Fruit fly (Drosophila melanogaster): ENCODE results near the gene ems.

The ems gene

dm6 chr3R:13915646-13916045, 14.0 kb downstream of the ems start (continued):
- TF ChIP-seq CG1603 (tag; optimal IDR thresholded peaks at IDR 0.05) (peak; percentile 71), CG11456 (GFP tag; IDR thresholded peaks at IDR 0.05) (peak; percentile 84), nmo (GFP tag; optimal IDR thresholded peaks at IDR 0.05) (peak; percentile 79), ranshi (GFP tag; IDR thresholded peaks at IDR 0.05) (peak; percentile 74; the same call in 1 of the 2 replicates), Lim3 (GFP tag; IDR thresholded peaks at IDR 0.05) (no peak), CG13296 (GFP tag; optimal IDR thresholded peaks at IDR 0.05) (peak; percentile 13), CG10565 (GFP tag; optimal IDR thresholded peaks at IDR 0.05) (no peak), bsh (GFP tag; optimal IDR thresholded peaks at IDR 0.05) (peak; percentile 23 to 85), CG14965 (GFP tag; optimal IDR thresholded peaks at IDR 0.05; ENCODE audit: borderline replicate concordance) (no peak), Adf1 (GFP tag; IDR thresholded peaks at IDR 0.05) (no peak), sima (GFP tag; optimal IDR thresholded peaks at IDR 0.05) (no peak), HLH3B (GFP tag; IDR thresholded peaks at IDR 0.05) (peak; percentile 75), fd64A (GFP tag; optimal IDR thresholded peaks at IDR 0.05) (peak; percentile 21), Mes4 (GFP tag; optimal IDR thresholded peaks at IDR 0.05) (peak; percentile 0), CG4282 (GFP tag; optimal IDR thresholded peaks at IDR 0.05) (no peak), ttk (GFP tag; IDR thresholded peaks at IDR 0.05) (peak; percentile 75), ind (GFP tag; optimal IDR thresholded peaks at IDR 0.05) (peak; percentile 56), CG15601 (tag; optimal IDR thresholded peaks at IDR 0.05) (peak; percentile 64), CG7987 (GFP tag; optimal IDR thresholded peaks at IDR 0.05) (peak; percentile 0), ewg (GFP tag; optimal IDR thresholded peaks at IDR 0.05) (peak; percentile 45), nom (GFP tag; optimal IDR thresholded peaks at IDR 0.05) (peak; percentile 69), D (optimal IDR thresholded peaks at IDR 0.05) (no peak), D (GFP tag; optimal IDR thresholded peaks at IDR 0.05) (peak; percentile 63), eve (GFP tag; optimal IDR thresholded peaks at IDR 0.05) (peak in 1 of 2 experiments; percentile 65), CG10431 (GFP tag; optimal IDR thresholded peaks at IDR 0.05) (no peak), az2 (GFP tag; optimal IDR thresholded peaks at IDR 0.05) (peak; percentile 73), maf-S (GFP tag; optimal IDR thresholded peaks at IDR 0.05) (no peak), CG2875 (GFP tag; optimal IDR thresholded peaks at IDR 0.05) (peak; percentile 57), Max (GFP tag; optimal IDR thresholded peaks at IDR 0.05) (peak; percentile 64), lov (optimal IDR thresholded peaks at IDR 0.05) (no peak), lov (GFP tag; IDR thresholded peaks at IDR 0.05) (peak; percentile 83; the same call in 2 of the 3 replicates), B-H2 (GFP tag; optimal IDR thresholded peaks at IDR 0.05) (no peak), Ptx1 (GFP tag; IDR thresholded peaks at IDR 0.05) (peak; percentile 75), da (GFP tag; optimal IDR thresholded peaks at IDR 0.05) (no peak), CG13624 (GFP tag; optimal IDR thresholded peaks at IDR 0.05) (peak; percentile 31), CG10654 (GFP tag; optimal IDR thresholded peaks at IDR 0.05) (peak; percentile 24), br (optimal IDR thresholded peaks at IDR 0.05) (no peak), dimm (GFP tag; IDR thresholded peaks at IDR 0.05) (no peak), Med (GFP tag) (peak; percentile 89), CG10274 (GFP tag; optimal IDR thresholded peaks at IDR 0.05) (peak; percentile 32), hth (optimal IDR thresholded peaks at IDR 0.05) (no peak), CG8924 (tag; optimal IDR thresholded peaks at IDR 0.05) (peak; percentile 76), CoRest (tag; optimal IDR thresholded peaks at IDR 0.05) (peak; percentile 72), CG6689 (GFP tag; IDR thresholded peaks at IDR 0.05) (peak; percentile 82), Gug (GFP tag; IDR thresholded peaks at IDR 0.05) (peak; percentile 73), CG17328 (GFP tag; IDR thresholded peaks at IDR 0.05) (peak; percentile 81), CG3065 (GFP tag; optimal IDR thresholded peaks at IDR 0.05) (no peak), Vsx1 (GFP tag; optimal IDR thresholded peaks at IDR 0.05) (no peak), CG10147 (GFP tag; optimal IDR thresholded peaks at IDR 0.05) (peak; percentile 40), gem (tag; optimal IDR thresholded peaks at IDR 0.05) (peak; percentile 85), CG17802 (tag; optimal IDR thresholded peaks at IDR 0.05) (no peak), Sox102F (GFP tag; optimal IDR thresholded peaks at IDR 0.05) (peak; percentile 70)

Measured in whole organism, embryonic.